Worm (Caenorhabditis elegans): Measurements from ENCODE around the gene mab-23.

ce11 chrV:10602051-10602937 is 30.6 kb upstream of the mab-23 start, which contains the start of gene H27A22.1:
- no peak for TF ChIP-seq tab-1 (GFP tag; IDR thresholded peaks at IDR 0.05)
- no peak for TF ChIP-seq flt-1 (GFP tag; IDR thresholded peaks at IDR 0.05)

Data from whole organism, midembryonic.